Fruit fly (Drosophila melanogaster) whole organism, embryonic: ENCODE measurements around the gene CG43230.

Source experiments
- Ada2b ChIP-seq: fragments of 200-800 bp; sonication (Bioruptor generic); IDR thresholded peaks from 2 replicates; pipeline ENCODE4 v1.3.6; 2022; ENCODE audit warnings: missing biosample characterization, missing genetic modification characterization
- Bteb2 ChIP-seq: fragments of 200-800 bp; sonication (Bioruptor generic); optimal IDR thresholded peaks from 2 replicates; lab custom pipeline; 2016; ENCODE audit warnings: missing biosample characterization, missing genetic modification characterization
- CG1024 ChIP-seq: fragments of 200-800 bp; sonication (Bioruptor generic); IDR thresholded peaks from 2 replicates; pipeline ENCODE4 v1.3.6; 2022; ENCODE audit warnings: missing biosample characterization, missing genetic modification characterization
- CG10959 ChIP-seq: fragments of 200-800 bp; sonication (Bioruptor generic); IDR thresholded peaks from 2 replicates; pipeline ENCODE4 v1.3.6; 2022; ENCODE audit warnings: missing biosample characterization, missing genetic modification characterization
- CG12155 ChIP-seq: fragments of 200-800 bp; sonication (Bioruptor generic); optimal IDR thresholded peaks from 3 replicates; lab custom pipeline; 2016; ENCODE audit warnings: missing biosample characterization, missing genetic modification characterization
- CG13424 ChIP-seq: fragments of 200-800 bp; sonication (Bioruptor generic); optimal IDR thresholded peaks from 2 replicates; lab custom pipeline; 2019; ENCODE audit warnings: missing biosample characterization, mild to moderate bottlenecking, missing genetic modification characterization, moderate library complexity
- CG15514 ChIP-seq: fragments of 200-800 bp; sonication (Bioruptor generic); optimal IDR thresholded peaks from 3 replicates; lab custom pipeline; 2017; ENCODE audit warnings: missing biosample characterization, missing genetic modification characterization, mild to moderate bottlenecking, moderate library complexity, missing genetic modification reagents
- CG1647 ChIP-seq: fragments of 200-800 bp; sonication (Bioruptor generic); optimal IDR thresholded peaks from 3 replicates; lab custom pipeline; 2016; ENCODE audit warnings: missing biosample characterization, missing genetic modification characterization
- CG17328 ChIP-seq: fragments of 200-800 bp; sonication (Bioruptor generic); IDR thresholded peaks from 2 replicates; pipeline ENCODE4 v1.3.6; 2022; ENCODE audit warnings: missing biosample characterization, missing genetic modification characterization
- CG17568 ChIP-seq: fragments of 200-800 bp; sonication (Bioruptor generic); optimal IDR thresholded peaks from 2 replicates; lab custom pipeline; 2018; ENCODE audit warnings: missing biosample characterization, mild to moderate bottlenecking, missing genetic modification characterization, moderate library complexity
- CG17829 ChIP-seq: fragments of 200-800 bp; optimal IDR thresholded peaks from 2 replicates; lab custom pipeline; 2019; ENCODE audit warnings: missing biosample characterization, mild to moderate bottlenecking, missing genetic modification characterization, moderate library complexity
- CG18476 ChIP-seq: fragments of 200-800 bp; sonication (Bioruptor generic); optimal IDR thresholded peaks from 2 replicates; lab custom pipeline; 2016; ENCODE audit warnings: missing biosample characterization, mild to moderate bottlenecking, missing genetic modification characterization
- CG18599 ChIP-seq: fragments of 200-800 bp; sonication (Bioruptor generic); optimal IDR thresholded peaks from 3 replicates; lab custom pipeline; 2017; ENCODE audit warnings: missing biosample characterization, missing genetic modification characterization, mild to moderate bottlenecking, moderate library complexity, missing genetic modification reagents
- CG3065 ChIP-seq: fragments of 200-800 bp; sonication (Bioruptor generic); optimal IDR thresholded peaks from 2 replicates; lab custom pipeline; 2016; ENCODE audit warnings: missing biosample characterization, missing genetic modification characterization
- CG34376 ChIP-seq: fragments of 200-800 bp; sonication (Bioruptor generic); optimal IDR thresholded peaks from 2 replicates; lab custom pipeline; 2018; ENCODE audit warnings: missing biosample characterization, mild to moderate bottlenecking, missing genetic modification characterization
- CG3847 ChIP-seq: fragments of 200-800 bp; sonication (Bioruptor generic); IDR thresholded peaks from 2 replicates; pipeline ENCODE4 v1.3.6; 2022; ENCODE audit warnings: missing biosample characterization, missing genetic modification characterization
- CG4360 ChIP-seq: fragments of 200-800 bp; sonication (Bioruptor generic); IDR thresholded peaks from 2 replicates; pipeline ENCODE4 v1.3.6; 2022; ENCODE audit warnings: missing biosample characterization, missing genetic modification characterization
- CG7271 ChIP-seq: fragments of 200-800 bp; sonication (Bioruptor generic); optimal IDR thresholded peaks from 2 replicates; lab custom pipeline; 2018; ENCODE audit warnings: missing biosample characterization, mild to moderate bottlenecking, missing genetic modification characterization, moderate library complexity
- CG7987 ChIP-seq: fragments of 200-800 bp; sonication (Bioruptor generic); optimal IDR thresholded peaks from 2 replicates; lab custom pipeline; 2018; ENCODE audit warnings: missing biosample characterization, mild to moderate bottlenecking, missing genetic modification characterization, moderate library complexity
- Dek ChIP-seq: fragments of 200-800 bp; sonication (Bioruptor generic); optimal IDR thresholded peaks from 3 replicates; lab custom pipeline; 2019; ENCODE audit warnings: missing biosample characterization, mild to moderate bottlenecking, missing genetic modification characterization, moderate library complexity
- E2f1 ChIP-seq: fragments of 200-800 bp; sonication (Bioruptor generic); IDR thresholded peaks from 2 replicates; pipeline ENCODE4 v1.3.6; 2022; ENCODE audit warnings: missing biosample characterization, missing genetic modification characterization
- Ets65A ChIP-seq: fragments of 200-800 bp; sonication (Bioruptor generic); peaks from one replicate; lab custom pipeline; 2016; ENCODE audit warnings: missing biosample characterization, missing genetic modification characterization
- Ets97D ChIP-seq: fragments of 200-800 bp; sonication (Bioruptor generic); optimal IDR thresholded peaks from 3 replicates; lab custom pipeline; 2016; ENCODE audit warnings: missing biosample characterization, missing genetic modification characterization
- HHEX ChIP-seq: fragments of 200-800 bp; sonication (Bioruptor generic); optimal IDR thresholded peaks from 3 replicates; lab custom pipeline; 2017; ENCODE audit warnings: missing biosample characterization, mild to moderate bottlenecking, missing genetic modification characterization, missing genetic modification reagents
- Jarid2 ChIP-seq: fragments of 200-800 bp; sonication (Bioruptor generic); optimal IDR thresholded peaks from 3 replicates; lab custom pipeline; 2017; ENCODE audit warnings: mild to moderate bottlenecking, missing biosample characterization, missing genetic modification reagents, missing genetic modification characterization
- Nf-YC ChIP-seq: fragments of 200-800 bp; optimal IDR thresholded peaks from 3 replicates; lab custom pipeline; 2019; ENCODE audit warnings: missing biosample characterization, mild to moderate bottlenecking, missing genetic modification characterization, moderate library complexity
- Ssrp ChIP-seq: fragments of 200-800 bp; sonication (Bioruptor generic); optimal IDR thresholded peaks from 2 replicates; lab custom pipeline; 2018; ENCODE audit warnings: missing biosample characterization, mild to moderate bottlenecking, missing genetic modification characterization, moderate library complexity
- ara ChIP-seq: fragments of 200-800 bp; sonication (Bioruptor generic); IDR thresholded peaks from 2 replicates; pipeline ENCODE4 v1.3.6; 2022; ENCODE audit warnings: missing biosample characterization, missing genetic modification characterization
- az2 ChIP-seq: fragments of 200-800 bp; sonication (Bioruptor generic); optimal IDR thresholded peaks from 3 replicates; lab custom pipeline; 2016; ENCODE audit warnings: missing biosample characterization, missing genetic modification characterization
- bab2 ChIP-seq: fragments of 200-800 bp; sonication (Bioruptor generic); optimal IDR thresholded peaks from 2 replicates; lab custom pipeline; 2016; ENCODE audit warnings: missing biosample characterization, missing genetic modification characterization
- dati ChIP-seq: fragments of 200-800 bp; sonication (Bioruptor generic); IDR thresholded peaks from 2 replicates; pipeline ENCODE4 v1.3.6; 2022; ENCODE audit warnings: missing biosample characterization, missing genetic modification characterization
- eve ChIP-seq, 2 experiments: fragments of >200 bp; optimal IDR thresholded peaks; 2 replicates each; lab custom pipeline; 2017; ENCODE audit warnings: missing biosample characterization in 2 of 2, missing genetic modification characterization in 2 of 2
- grn ChIP-seq: fragments of 200-800 bp; sonication (Bioruptor generic); optimal IDR thresholded peaks from 3 replicates; lab custom pipeline; 2017; ENCODE audit warnings: missing biosample characterization, missing genetic modification characterization
- lilli ChIP-seq: fragments of 200-800 bp; sonication (Bioruptor generic); optimal IDR thresholded peaks from 3 replicates; lab custom pipeline; 2016; ENCODE audit warnings: missing biosample characterization, missing genetic modification characterization
- nmo ChIP-seq: fragments of 200-800 bp; sonication (Bioruptor generic); optimal IDR thresholded peaks from 2 replicates; lab custom pipeline; 2018; ENCODE audit warnings: missing biosample characterization, mild to moderate bottlenecking, missing genetic modification characterization, moderate library complexity
- org-1 ChIP-seq: fragments of 200-800 bp; sonication (Bioruptor generic); optimal IDR thresholded peaks from 2 replicates; lab custom pipeline; 2017; ENCODE audit warnings: missing biosample characterization, missing genetic modification characterization
- pan ChIP-seq, 4 experiments: fragments of >200 bp in 3 of 4; fragments of 200-800 bp in 1 of 4; sonication (Bioruptor generic) in 1 of 4; optimal IDR thresholded peaks in 3 of 4; IDR thresholded peaks in 1 of 4; 2 replicates each; pipeline versions ENCODE4 v1.3.6 to Lab custom; 2017 to 2022; ENCODE audit warnings: missing biosample characterization in 2 of 4, missing genetic modification characterization in 2 of 4, mixed read lengths in 1 of 4
- pho ChIP-seq: fragments of 200-800 bp; sonication (Bioruptor generic); optimal IDR thresholded peaks from 2 replicates; lab custom pipeline; 2016; ENCODE audit warnings: missing biosample characterization, missing genetic modification characterization
- phol ChIP-seq: fragments of 200-800 bp; sonication (Bioruptor generic); optimal IDR thresholded peaks from 3 replicates; lab custom pipeline; 2018; ENCODE audit warnings: missing biosample characterization, mild to moderate bottlenecking, missing genetic modification characterization, moderate library complexity
- pum ChIP-seq: fragments of 200-800 bp; sonication (Bioruptor generic); optimal IDR thresholded peaks from 2 replicates; lab custom pipeline; 2016; ENCODE audit warnings: missing biosample characterization, missing genetic modification characterization
- rib ChIP-seq: fragments of 200-800 bp; sonication (Bioruptor generic); IDR thresholded peaks from 2 replicates; pipeline ENCODE4 v1.3.6; 2022; ENCODE audit warnings: missing biosample characterization, missing genetic modification characterization
- tll ChIP-seq, 2 experiments: fragments of 200-800 bp in 1 of 2; fragments of >200 bp in 1 of 2; sonication (Bioruptor generic) in 1 of 2; optimal IDR thresholded peaks; 2 replicates each; lab custom pipeline; 2017 to 2019; ENCODE audit warnings: missing biosample characterization in 2 of 2, missing genetic modification characterization in 2 of 2, mild to moderate bottlenecking in 1 of 2, moderate library complexity in 1 of 2
- unpg ChIP-seq: fragments of 200-800 bp; sonication (Bioruptor generic); optimal IDR thresholded peaks from 3 replicates; lab custom pipeline; 2018; ENCODE audit warnings: missing biosample characterization, mild to moderate bottlenecking, missing genetic modification characterization, moderate library complexity
- zen ChIP-seq: fragments of 200-800 bp; sonication (Bioruptor generic); optimal IDR thresholded peaks from 3 replicates; lab custom pipeline; 2018; ENCODE audit warnings: missing biosample characterization, mild to moderate bottlenecking, missing genetic modification characterization, moderate library complexity
- zen2 ChIP-seq: fragments of 200-800 bp; sonication (Bioruptor generic); IDR thresholded peaks from 3 replicates; pipeline ENCODE4 v1.3.6; 2022; ENCODE audit warnings: missing biosample characterization, missing genetic modification characterization; ENCODE audit not compliant: partially characterized antibody

CG43230 gene

dm6 chr2L:15254229-15254861, 39.3 kb downstream of the CG43230 start (continued):
- no peak for TF ChIP-seq Nf-YC
- TF ChIP-seq CG18599 (GFP tag; lab: Kevin White, UChicago): peak; percentile 26
- TF ChIP-seq CG1647 (GFP tag; lab: Kevin White, UChicago): peak; percentile 31
- peak; percentile 17 for TF ChIP-seq CG34376
- TF ChIP-seq CG1024 (GFP tag; lab: Robert Waterston, UW): no peak
- TF ChIP-seq pan (optimal IDR thresholded peaks at IDR 0.05; lab: Kevin White, UChicago): no peak
- peak in 1 of 2 experiments; percentile 64 for TF ChIP-seq pan (GFP tag; optimal IDR thresholded peaks at IDR 0.05 in 1 of 2, IDR thresholded peaks at IDR 0.05 in 1 of 2)
- TF ChIP-seq org-1 (GFP tag; lab: Kevin White, UChicago): peak; percentile 20
- TF ChIP-seq Ssrp (tag; lab: Kevin White, UChicago): peak; percentile 39
- peak; percentile 46 for TF ChIP-seq CG15514 (GFP tag; lab: Kevin White, UChicago)
- no peak for TF ChIP-seq CG7271 (tag; lab: Kevin White, UChicago)
- TF ChIP-seq CG13424 (tag; lab: Kevin White, UChicago): peak; percentile 45
- TF ChIP-seq eve (GFP tag; optimal IDR thresholded peaks at IDR 0.05; lab: Kevin White, UChicago): no peak
- peak; percentile 17 for TF ChIP-seq pho (GFP tag; lab: Kevin White, UChicago)
- TF ChIP-seq CG3847: peak; percentile 23; the same call in 1 of the 2 replicates
- TF ChIP-seq CG12155: peak; percentile 33
- no peak for TF ChIP-seq zen2 (GFP tag; lab: Robert Waterston, UW)
- TF ChIP-seq nmo (GFP tag; lab: Kevin White, UChicago): peak; percentile 64
- no peak for TF ChIP-seq CG17328 (GFP tag; lab: Robert Waterston, UW)
- TF ChIP-seq lilli (GFP tag; lab: Kevin White, UChicago): peak; percentile 51
- no peak for TF ChIP-seq CG17568 (GFP tag; lab: Kevin White, UChicago)
- no peak for TF ChIP-seq CG10959 (GFP tag; lab: Robert Waterston, UW)
- TF ChIP-seq Dek (tag; lab: Kevin White, UChicago): peak; percentile 3
- peak; percentile 28 for TF ChIP-seq pum (GFP tag; lab: Kevin White, UChicago)
- peak; percentile 91 for TF ChIP-seq Ets65A (GFP tag; lab: Kevin White, UChicago)
- TF ChIP-seq CG17829 (tag; lab: Kevin White, UChicago): peak; percentile 53
- TF ChIP-seq rib (GFP tag; lab: Robert Waterston, UW): no peak
- TF ChIP-seq grn (GFP tag; lab: Kevin White, UChicago): peak; percentile 86
- peak; percentile 55 for TF ChIP-seq phol
- TF ChIP-seq CG18476: peak; percentile 21
- no peak for TF ChIP-seq CG4360 (GFP tag; lab: Robert Waterston, UW)
- peak; percentile 28 for TF ChIP-seq Bteb2 (GFP tag; lab: Kevin White, UChicago)
- TF ChIP-seq CG7987 (GFP tag; lab: Kevin White, UChicago): no peak
- TF ChIP-seq E2f1: peak; percentile 25; the same call in 1 of the 2 replicates
- peak; percentile 55; the same call in 1 of the 2 replicates for TF ChIP-seq Ada2b (GFP tag; lab: Robert Waterston, UW)
- TF ChIP-seq Jarid2 (GFP tag; lab: Kevin White, UChicago): no peak
- TF ChIP-seq tll (GFP tag; optimal IDR thresholded peaks at IDR 0.05; lab: Kevin White, UChicago): no peak
- peak; percentile 61 for TF ChIP-seq bab2 (GFP tag; lab: Kevin White, UChicago)
- TF ChIP-seq az2 (GFP tag; lab: Kevin White, UChicago): peak; percentile 45
- TF ChIP-seq CG3065 (GFP tag; lab: Kevin White, UChicago): no peak
- 0 out of 2 replicates have a peak, but pooled peaks have one; percentile 30 for TF ChIP-seq dati (GFP tag; lab: Robert Waterston, UW)
- peak; percentile 72 for TF ChIP-seq HHEX
- TF ChIP-seq unpg: peak; percentile 60
- TF ChIP-seq zen (tag; lab: Kevin White, UChicago): peak; percentile 19
- peak; percentile 47; the same call in 1 of the 2 replicates for TF ChIP-seq ara (GFP tag; lab: Robert Waterston, UW)
- no peak for TF ChIP-seq Ets97D (GFP tag; lab: Kevin White, UChicago)
- TF ChIP-seq, all 482 proteins: peak for 180
